Worm (Caenorhabditis elegans) whole organism, L2 larva: ENCODE data around the gene srj-38.

Experiments
- C34F6.9 ChIP-seq: fragments of 150-350 bp; optimal IDR thresholded peaks from 2 replicates; lab custom pipeline; 2014; ENCODE audit warnings: missing biosample characterization, missing genetic modification characterization
- F13H6.1 ChIP-seq: sonication (generic microtip); optimal IDR thresholded peaks from 2 replicates; lab custom pipeline; 2016; ENCODE audit warnings: missing genetic modification characterization, missing compliant biosample characterization
- R02D3.7 ChIP-seq: fragments of 150-350 bp; optimal IDR thresholded peaks from 2 replicates; lab custom pipeline; 2014; ENCODE audit warnings: missing biosample characterization, missing genetic modification characterization
- Y55F3AM.14 ChIP-seq: fragments of 200-800 bp; sonication (Bioruptor generic); optimal IDR thresholded peaks from 2 replicates; lab custom pipeline; 2018; ENCODE audit warnings: mild to moderate bottlenecking, missing genetic modification characterization, missing compliant biosample characterization
- ZK546.5 ChIP-seq: sonication (generic microtip); optimal IDR thresholded peaks from 2 replicates; lab custom pipeline; 2017; ENCODE audit warnings: missing biosample characterization, missing genetic modification characterization
- aly-2 ChIP-seq: fragments of 150-350 bp; optimal IDR thresholded peaks from 2 replicates; lab custom pipeline; 2014; ENCODE audit warnings: missing biosample characterization, missing genetic modification characterization
- ama-1 ChIP-seq: fragments of 150-350 bp; optimal IDR thresholded peaks from 2 replicates; lab custom pipeline; 2018; ENCODE audit warnings: inconsistent platforms
- ceh-82 ChIP-seq: fragments of 150-350 bp; optimal IDR thresholded peaks from 2 replicates; lab custom pipeline; 2014; ENCODE audit warnings: missing biosample characterization, missing genetic modification characterization
- crh-2 ChIP-seq: sonication (generic microtip); optimal IDR thresholded peaks from 2 replicates; lab custom pipeline; 2017; ENCODE audit warnings: missing biosample characterization, missing genetic modification characterization
- egl-27 ChIP-seq: sonication (generic microtip); optimal IDR thresholded peaks from 3 replicates; lab custom pipeline; 2017; ENCODE audit warnings: missing biosample characterization, missing genetic modification reagents, missing genetic modification characterization
- elt-1 ChIP-seq: fragments of 150-350 bp; optimal IDR thresholded peaks from 2 replicates; lab custom pipeline; 2014; ENCODE audit warnings: missing biosample characterization, missing genetic modification characterization
- elt-3 ChIP-seq: sonication (generic microtip); optimal IDR thresholded peaks from 2 replicates; lab custom pipeline; 2017; ENCODE audit warnings: missing biosample characterization, missing genetic modification characterization
- fos-1 ChIP-seq: fragments of 150-350 bp; optimal IDR thresholded peaks from 2 replicates; lab custom pipeline; 2014; ENCODE audit warnings: missing biosample characterization, missing genetic modification characterization
- gmeb-1 ChIP-seq: fragments of 150-350 bp; optimal IDR thresholded peaks from 2 replicates; lab custom pipeline; 2014; ENCODE audit warnings: missing biosample characterization, missing genetic modification characterization
- lin-11 ChIP-seq: fragments of 150-350 bp; sonication (generic microtip); optimal IDR thresholded peaks from 2 replicates; lab custom pipeline; 2014; ENCODE audit warnings: missing biosample characterization, missing genetic modification characterization, inconsistent platforms, mixed read lengths
- lin-13 ChIP-seq: fragments of 150-350 bp; optimal IDR thresholded peaks from 2 replicates; lab custom pipeline; 2014; ENCODE audit warnings: missing biosample characterization, missing genetic modification reagents, missing genetic modification characterization
- lin-39 ChIP-seq: fragments of 150-350 bp; optimal IDR thresholded peaks from 2 replicates; lab custom pipeline; 2014; ENCODE audit warnings: missing biosample characterization, missing genetic modification reagents, missing genetic modification characterization
- lsy-2 ChIP-seq, 2 experiments: fragments of 150-350 bp in 1 of 2; sonication (generic microtip) in 1 of 2; optimal IDR thresholded peaks; 2 replicates each; lab custom pipeline; 2014 to 2017; ENCODE audit warnings: missing biosample characterization in 2 of 2, missing genetic modification characterization in 2 of 2
- mbf-1 ChIP-seq: sonication (generic microtip); optimal IDR thresholded peaks from 2 replicates; lab custom pipeline; 2017; ENCODE audit warnings: missing biosample characterization, missing genetic modification characterization
- nhr-10 ChIP-seq: sonication (generic microtip); optimal IDR thresholded peaks from 2 replicates; lab custom pipeline; 2017; ENCODE audit warnings: missing biosample characterization, missing genetic modification characterization
- nhr-11 ChIP-seq: fragments of 150-350 bp; optimal IDR thresholded peaks from 2 replicates; lab custom pipeline; 2014; ENCODE audit warnings: missing biosample characterization, missing genetic modification characterization
- nhr-12 ChIP-seq: fragments of 150-350 bp; optimal IDR thresholded peaks from 2 replicates; lab custom pipeline; 2014; ENCODE audit warnings: missing biosample characterization, missing genetic modification characterization
- nhr-129 ChIP-seq: fragments of 150-350 bp; optimal IDR thresholded peaks from 2 replicates; lab custom pipeline; 2014; ENCODE audit warnings: missing biosample characterization, missing genetic modification characterization
- nhr-21 ChIP-seq: fragments of 150-350 bp; optimal IDR thresholded peaks from 2 replicates; lab custom pipeline; 2014; ENCODE audit warnings: missing biosample characterization, missing genetic modification characterization
- nhr-23 ChIP-seq: fragments of 150-350 bp; optimal IDR thresholded peaks from 2 replicates; lab custom pipeline; 2014; ENCODE audit warnings: missing biosample characterization, missing genetic modification reagents, missing genetic modification characterization
- nhr-237 ChIP-seq: fragments of 150-350 bp; optimal IDR thresholded peaks from 2 replicates; lab custom pipeline; 2014; ENCODE audit warnings: missing biosample characterization, missing genetic modification characterization
- nhr-25 ChIP-seq: fragments of 150-350 bp; sonication (generic microtip); optimal IDR thresholded peaks from 3 replicates; lab custom pipeline; 2014; ENCODE audit warnings: missing biosample characterization, missing genetic modification characterization
- nhr-6 ChIP-seq: fragments of 150-350 bp; optimal IDR thresholded peaks from 2 replicates; lab custom pipeline; 2014; ENCODE audit warnings: missing biosample characterization, missing genetic modification characterization
- peb-1 ChIP-seq: fragments of 150-350 bp; optimal IDR thresholded peaks from 2 replicates; lab custom pipeline; 2014; ENCODE audit warnings: missing biosample characterization, missing genetic modification characterization
- sem-4 ChIP-seq: fragments of 150-350 bp; optimal IDR thresholded peaks from 2 replicates; lab custom pipeline; 2014; ENCODE audit warnings: missing biosample characterization, missing genetic modification reagents, missing genetic modification characterization
- skn-1 ChIP-seq: sonication (generic microtip); optimal IDR thresholded peaks from 2 replicates; lab custom pipeline; 2017; ENCODE audit warnings: missing biosample characterization, missing genetic modification characterization
- sma-3 ChIP-seq: sonication (generic microtip); optimal IDR thresholded peaks from 2 replicates; lab custom pipeline; 2016; ENCODE audit warnings: missing genetic modification reagents, missing genetic modification characterization, missing compliant biosample characterization
- unc-39 ChIP-seq: fragments of 150-350 bp; optimal IDR thresholded peaks from 2 replicates; lab custom pipeline; 2014; ENCODE audit warnings: missing biosample characterization, missing genetic modification characterization
- unc-55 ChIP-seq: fragments of 150-350 bp; sonication (generic microtip); optimal IDR thresholded peaks from 3 replicates; lab custom pipeline; 2014; ENCODE audit warnings: missing biosample characterization, missing genetic modification reagents, missing genetic modification characterization
- unc-62 ChIP-seq: fragments of 150-350 bp; optimal IDR thresholded peaks from 2 replicates; lab custom pipeline; 2014; ENCODE audit warnings: missing biosample characterization, missing genetic modification reagents, missing genetic modification characterization

Gene srj-38

DNA sequence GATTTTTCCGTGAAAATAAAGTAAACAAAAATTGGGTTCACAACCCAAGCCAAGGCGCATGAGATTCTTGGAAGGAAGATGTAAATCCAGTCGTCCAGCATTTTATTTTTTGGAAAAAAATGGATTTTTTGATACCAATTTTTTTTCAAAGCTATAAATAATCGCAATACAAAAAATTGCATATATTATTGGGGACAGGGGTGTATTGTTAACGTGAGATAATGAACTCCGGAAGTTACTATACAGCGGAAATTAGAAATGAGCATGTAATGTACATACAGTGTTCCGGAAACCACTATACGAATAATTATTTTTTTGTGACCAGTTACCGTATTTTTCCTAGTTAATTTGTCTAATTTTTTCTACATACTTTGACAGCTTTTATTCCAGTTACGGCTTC lies at the start of gene srj-38:
Gene srj-38, minus strand, starts transcription at position 101 of the 400 bp plus-strand sequence.
- TF ChIP-seq unc-55 (no peak), peb-1 (tag; lab: Kevin White, UChicago) (no peak), lin-39 (tag; lab: Kevin White, UChicago) (no peak), sma-3 (GFP tag; lab: Kevin White, UChicago) (no peak), R02D3.7 (tag; lab: Kevin White, UChicago) (no peak), nhr-11 (tag; lab: Kevin White, UChicago) (no peak), ZK546.5 (tag; lab: Kevin White, UChicago) (no peak), nhr-21 (tag; lab: Kevin White, UChicago) (no peak), lin-13 (no peak), nhr-129 (no peak), lin-11 (tag; lab: Kevin White, UChicago) (no peak), mbf-1 (no peak), nhr-6 (tag; lab: Kevin White, UChicago) (no peak), nhr-25 (tag; lab: Kevin White, UChicago) (no peak), nhr-12 (tag; lab: Kevin White, UChicago) (no peak)
- TF ChIP-seq, all 48 proteins: peak for 0

DNA sequence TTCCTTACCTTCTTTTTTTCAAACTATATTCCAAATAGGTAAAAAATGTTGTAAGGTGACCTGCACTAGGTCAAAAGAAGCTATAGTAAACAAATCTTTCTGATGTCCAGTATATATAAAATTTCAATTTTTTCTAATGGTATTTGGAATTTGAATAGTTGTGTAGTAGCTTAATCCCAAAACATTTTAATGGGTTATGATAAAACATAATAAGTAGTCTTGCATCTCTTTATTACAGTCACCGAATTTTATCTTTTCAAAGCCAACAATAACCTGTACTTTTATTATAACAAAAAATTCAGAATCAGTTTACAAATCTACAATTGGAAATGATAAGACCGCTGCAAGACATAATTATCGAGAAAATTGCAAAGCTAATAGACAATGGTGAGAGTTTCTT lies 33.3 kb upstream of the srj-38 start, which contains the start of gene H24K24.2:
Gene H24K24.2, plus strand, starts transcription at position 301 of the 400 bp plus-strand sequence.
- TF ChIP-seq unc-62 (no peak), nhr-10 (tag; lab: Kevin White, UChicago) (no peak)

- TF ChIP-seq mbf-1 (no peak), Y55F3AM.14 (GFP tag; lab: Kevin White, UChicago) (no peak), sem-4 (no peak), elt-1 (tag; lab: Kevin White, UChicago) (no peak), nhr-11 (tag; lab: Kevin White, UChicago) (no peak), peb-1 (tag; lab: Kevin White, UChicago) (no peak), C34F6.9 (tag; lab: Kevin White, UChicago) (no peak), unc-39 (no peak), lin-39 (tag; lab: Kevin White, UChicago) (no peak), unc-55 (no peak), nhr-237 (no peak), egl-27 (tag; lab: Kevin White, UChicago) (no peak), ceh-82 (tag; lab: Kevin White, UChicago) (no peak), elt-3 (tag; lab: Kevin White, UChicago) (no peak), R02D3.7 (tag; lab: Kevin White, UChicago) (no peak), gmeb-1 (tag; lab: Kevin White, UChicago) (no peak), nhr-10 (tag; lab: Kevin White, UChicago) (no peak), crh-2 (tag; lab: Kevin White, UChicago) (no peak), ama-1 (lab: Kevin White, UChicago) (no peak)
Measured at ce11 chrV:915716-916115, 31.5 kb upstream of the srj-38 start.

DNA sequence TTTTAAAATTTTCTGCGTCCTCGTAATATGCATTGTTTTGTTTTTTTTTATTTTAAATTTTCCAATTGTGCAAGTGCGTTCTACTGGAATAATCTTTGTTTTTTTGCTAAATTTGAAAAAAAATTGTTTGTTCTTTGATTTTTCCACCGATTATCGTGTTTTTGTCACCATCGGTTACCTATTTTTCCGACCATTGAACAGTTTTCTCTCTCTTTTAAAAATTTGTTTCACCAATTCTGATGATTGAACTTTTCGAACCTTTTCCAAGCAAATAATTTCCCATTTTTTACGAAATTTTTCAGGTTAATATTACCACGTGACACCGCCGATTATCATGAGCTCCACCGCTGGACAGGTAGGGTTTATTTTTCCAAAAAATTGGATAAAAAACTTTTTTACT lies 27.2 kb upstream of the srj-38 start, which contains the start of gene adh-5:
Gene adh-5, plus strand, starts transcription at position 301 of the 400 bp plus-strand sequence.
- TF ChIP-seq F13H6.1 (tag; lab: Kevin White, UChicago) (no peak), lsy-2 (tag; optimal IDR thresholded peaks at IDR 0.05; lab: Kevin White, UChicago) (no peak), fos-1 (tag; lab: Kevin White, UChicago) (no peak), crh-2 (tag; lab: Kevin White, UChicago) (no peak), nhr-23 (tag; lab: Kevin White, UChicago) (no peak), peb-1 (tag; lab: Kevin White, UChicago) (no peak), ama-1 (lab: Kevin White, UChicago) (no peak), aly-2 (tag; lab: Kevin White, UChicago) (no peak), nhr-129 (no peak), unc-62 (no peak), lin-13 (no peak), skn-1 (no peak), elt-3 (tag; lab: Kevin White, UChicago) (no peak)

- TF ChIP-seq crh-2 (tag; lab: Kevin White, UChicago) (peak; percentile 46), gmeb-1 (tag; lab: Kevin White, UChicago) (peak; percentile 2), lin-39 (tag; lab: Kevin White, UChicago) (no peak), sem-4 (no peak), lsy-2 (tag; optimal IDR thresholded peaks at IDR 0.05; lab: Kevin White, UChicago) (no peak), fos-1 (tag; lab: Kevin White, UChicago) (peak; percentile 65)
- TF ChIP-seq, all 48 proteins: peak for 3
Measured at ce11 chrV:910588-910987, 26.4 kb upstream of the srj-38 start.
